Worm (Caenorhabditis elegans) whole organism, L3 larva: ENCODE results near the gene F27D9.2.
"Not testable (repeated sequence)": the region's sequence is repeated elsewhere in the genome, so short reads cannot be mapped to it uniquely, and the experiment has no call there.

Source experiments
- R02D3.7 ChIP-seq: fragments of 150-350 bp; optimal IDR thresholded peaks from 2 replicates; lab custom pipeline; 2014; ENCODE audit warnings: missing biosample characterization, missing genetic modification characterization
- ceh-82 ChIP-seq: fragments of 150-350 bp; optimal IDR thresholded peaks from 2 replicates; lab custom pipeline; 2014; ENCODE audit warnings: missing biosample characterization, missing genetic modification characterization
- daf-12 ChIP-seq: fragments of 150-350 bp; optimal IDR thresholded peaks from 2 replicates; lab custom pipeline; 2014; ENCODE audit warnings: missing biosample characterization, missing genetic modification reagents, missing genetic modification characterization
- egl-27 ChIP-seq: sonication (generic microtip); optimal IDR thresholded peaks from 4 replicates; lab custom pipeline; 2017; ENCODE audit warnings: missing biosample characterization, missing genetic modification reagents, missing genetic modification characterization
- egl-5 ChIP-seq: fragments of 150-350 bp; optimal IDR thresholded peaks from 2 replicates; lab custom pipeline; 2017; ENCODE audit warnings: missing biosample characterization, missing genetic modification reagents, missing genetic modification characterization, inconsistent platforms
- elt-1 ChIP-seq: fragments of 150-350 bp; optimal IDR thresholded peaks from 2 replicates; lab custom pipeline; 2014; ENCODE audit warnings: missing biosample characterization, missing genetic modification characterization
- elt-2 ChIP-seq: sonication (generic microtip); optimal IDR thresholded peaks from 2 replicates; lab custom pipeline; 2016; ENCODE audit warnings: missing genetic modification reagents, mild to moderate bottlenecking, missing genetic modification characterization, missing compliant biosample characterization
- fkh-10 ChIP-seq: sonication (generic microtip); optimal IDR thresholded peaks from 2 replicates; lab custom pipeline; 2017; ENCODE audit warnings: missing biosample characterization, missing genetic modification reagents, missing genetic modification characterization
- fkh-2 ChIP-seq: fragments of 150-350 bp; optimal IDR thresholded peaks from 2 replicates; lab custom pipeline; 2014; ENCODE audit warnings: missing biosample characterization, missing genetic modification reagents, missing genetic modification characterization
- hmg-11 ChIP-seq: sonication (generic microtip); optimal IDR thresholded peaks from 2 replicates; lab custom pipeline; 2016; ENCODE audit warnings: missing genetic modification characterization, missing compliant biosample characterization
- jun-1 ChIP-seq: fragments of 150-350 bp; optimal IDR thresholded peaks from 2 replicates; lab custom pipeline; 2014; ENCODE audit warnings: missing biosample characterization, missing genetic modification reagents, missing genetic modification characterization
- lin-15B ChIP-seq: fragments of 150-350 bp; optimal IDR thresholded peaks from 2 replicates; lab custom pipeline; 2014; ENCODE audit warnings: missing biosample characterization, missing genetic modification characterization
- lin-39 ChIP-seq: fragments of 150-350 bp; optimal IDR thresholded peaks from 2 replicates; lab custom pipeline; 2018; ENCODE audit warnings: missing biosample characterization, missing genetic modification reagents, missing genetic modification characterization
- lsy-12 ChIP-seq: sonication (generic microtip); optimal IDR thresholded peaks from 2 replicates; lab custom pipeline; 2016; ENCODE audit warnings: mild to moderate bottlenecking, missing genetic modification characterization, missing compliant biosample characterization
- mdl-1 ChIP-seq: fragments of 150-350 bp; optimal IDR thresholded peaks from 2 replicates; lab custom pipeline; 2014; ENCODE audit warnings: missing biosample characterization, missing genetic modification characterization
- mml-1 ChIP-seq: fragments of 150-350 bp; sonication (generic microtip); optimal IDR thresholded peaks from 3 replicates; lab custom pipeline; 2014; ENCODE audit warnings: missing biosample characterization, missing genetic modification characterization
- nfya-1 ChIP-seq: sonication (generic microtip); optimal IDR thresholded peaks from 2 replicates; lab custom pipeline; 2017; ENCODE audit warnings: missing genetic modification characterization, mild to moderate bottlenecking, missing compliant biosample characterization, antibody characterized with exemption, moderate library complexity; ENCODE audit not compliant: insufficient read depth
- nhr-23 ChIP-seq: fragments of 150-350 bp; optimal IDR thresholded peaks from 2 replicates; lab custom pipeline; 2014; ENCODE audit warnings: missing biosample characterization, missing genetic modification reagents, missing genetic modification characterization
- nhr-237 ChIP-seq: fragments of 150-350 bp; optimal IDR thresholded peaks from 2 replicates; lab custom pipeline; 2014; ENCODE audit warnings: missing biosample characterization, missing genetic modification characterization
- nhr-25 ChIP-seq: sonication (generic microtip); optimal IDR thresholded peaks from 2 replicates; lab custom pipeline; 2017; ENCODE audit warnings: missing biosample characterization, missing genetic modification characterization
- nhr-28 ChIP-seq: fragments of 150-350 bp; optimal IDR thresholded peaks from 2 replicates; lab custom pipeline; 2014; ENCODE audit warnings: missing biosample characterization, missing genetic modification characterization
- nhr-67 ChIP-seq: fragments of 150-350 bp; optimal IDR thresholded peaks from 2 replicates; lab custom pipeline; 2014; ENCODE audit warnings: missing biosample characterization, missing genetic modification characterization
- nhr-76 ChIP-seq: fragments of 150-350 bp; sonication (generic microtip); optimal IDR thresholded peaks from 5 replicates; lab custom pipeline; 2014; ENCODE audit warnings: missing biosample characterization, missing genetic modification characterization
- pqm-1 ChIP-seq: fragments of 150-350 bp; optimal IDR thresholded peaks from 2 replicates; lab custom pipeline; 2017; ENCODE audit warnings: missing biosample characterization, missing genetic modification characterization, inconsistent platforms
- skn-1 ChIP-seq: fragments of 150-350 bp; optimal IDR thresholded peaks from 2 replicates; lab custom pipeline; 2014; ENCODE audit warnings: missing biosample characterization, missing genetic modification characterization
- snpc-4 ChIP-seq: fragments of 150-350 bp; optimal IDR thresholded peaks from 2 replicates; lab custom pipeline; 2014; ENCODE audit warnings: missing biosample characterization, missing genetic modification characterization
- tbx-2 ChIP-seq: sonication (generic microtip); optimal IDR thresholded peaks from 2 replicates; lab custom pipeline; 2016; ENCODE audit warnings: mild to moderate bottlenecking, missing genetic modification characterization, missing compliant biosample characterization
- unc-39 ChIP-seq: sonication (generic microtip); optimal IDR thresholded peaks from 4 replicates; lab custom pipeline; 2017; ENCODE audit warnings: missing biosample characterization, missing genetic modification characterization
- unc-62 ChIP-seq: fragments of 150-350 bp; sonication (generic microtip); optimal IDR thresholded peaks from 4 replicates; lab custom pipeline; 2014; ENCODE audit warnings: missing biosample characterization, missing genetic modification reagents, missing genetic modification characterization
- zag-1 ChIP-seq: fragments of 150-350 bp; optimal IDR thresholded peaks from 2 replicates; lab custom pipeline; 2014; ENCODE audit warnings: missing biosample characterization, missing genetic modification characterization
- ztf-11 ChIP-seq: fragments of 150-350 bp; optimal IDR thresholded peaks from 2 replicates; lab custom pipeline; 2014; ENCODE audit warnings: missing biosample characterization, missing genetic modification characterization

Gene F27D9.2

ce11 chrX:7664819-7665218, 8.0 kb upstream of the F27D9.2 start, which contains the start of gene dhs-29:
TSS of gene dhs-29 (minus strand) at chrX:7664919.
- TF ChIP-seq unc-62 (GFP tag; lab: Kevin White, UChicago); nhr-67; nhr-23 (tag; lab: Kevin White, UChicago): not testable (repeated sequence)

DNA sequence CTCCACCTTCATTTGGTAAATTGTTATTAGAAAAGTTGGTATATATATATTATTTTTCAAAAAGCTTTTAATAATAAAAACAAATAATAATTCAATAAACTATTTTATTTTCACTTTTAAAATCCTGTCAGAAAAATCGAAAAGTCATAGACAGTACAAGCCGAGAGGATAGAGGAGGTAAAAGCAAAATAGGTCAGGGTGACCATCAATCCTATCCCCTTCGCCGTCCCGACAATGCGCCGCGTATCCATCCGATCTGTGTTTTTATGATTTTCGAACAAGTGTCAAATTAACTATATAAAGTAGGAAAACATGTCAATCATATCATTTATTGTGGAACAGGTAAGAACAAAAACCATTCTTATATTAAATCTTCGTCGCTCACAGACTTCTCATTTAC, 7.4 kb upstream of the F27D9.2 start:
- TF ChIP-seq fkh-2 (tag; lab: Kevin White, UChicago) (no peak), nhr-23 (tag; lab: Kevin White, UChicago) (peak; percentile 62)

DNA sequence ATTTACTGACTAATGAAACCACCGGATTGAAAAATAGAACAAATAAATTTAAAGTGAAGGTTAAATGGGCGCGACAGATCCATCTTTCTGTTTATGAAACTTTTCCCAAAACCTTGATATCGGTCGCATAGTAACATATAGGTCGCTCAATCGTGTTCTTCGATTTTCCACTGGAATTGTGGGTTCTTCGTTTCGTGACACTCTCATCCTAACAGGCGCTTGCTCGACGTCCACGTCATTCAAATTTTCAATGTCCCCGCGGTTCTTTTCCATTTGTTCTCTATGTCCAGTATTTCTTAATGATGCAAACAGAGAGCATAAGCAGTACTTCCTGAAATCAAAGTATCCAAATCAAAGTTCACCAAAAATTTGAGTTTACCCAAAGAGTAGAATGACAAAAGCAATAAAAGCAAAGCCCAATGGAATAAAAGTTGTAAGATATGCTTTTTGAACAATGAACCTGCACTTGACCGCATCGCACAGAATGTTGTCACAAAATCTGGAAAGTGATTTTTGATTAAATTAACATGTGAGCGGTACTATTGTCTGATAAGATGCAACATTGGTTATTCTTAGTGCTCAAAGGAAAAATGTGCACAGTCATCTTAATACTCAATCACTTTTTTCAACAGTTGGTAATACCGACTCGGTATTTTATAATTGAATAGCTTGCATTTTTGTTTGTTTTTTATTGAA, 5.3 kb upstream of the F27D9.2 start, which contains the start of gene F27D9.13:
TSS of gene F27D9.13 (minus strand) at position 51 of the 696 bp plus-strand sequence.
- TF ChIP-seq skn-1 (tag; lab: Kevin White, UChicago) (no peak), tbx-2 (tag; lab: Kevin White, UChicago) (no peak), egl-5 (tag; lab: Kevin White, UChicago) (no peak), nhr-28 (tag; lab: Kevin White, UChicago) (no peak), elt-2 (tag; lab: Kevin White, UChicago) (peak; percentile 57), elt-1 (tag; lab: Kevin White, UChicago) (no peak), zag-1 (no peak), ztf-11 (no peak), R02D3.7 (tag; lab: Kevin White, UChicago) (no peak), hmg-11 (tag; lab: Kevin White, UChicago) (no peak), nhr-237 (tag; lab: Kevin White, UChicago) (no peak), pqm-1 (tag; lab: Kevin White, UChicago) (peak; percentile 67), mml-1 (no peak)

- TF ChIP-seq lin-39: no peak
- TF ChIP-seq nhr-76 (tag; lab: Kevin White, UChicago): no peak
- TF ChIP-seq lin-15B (tag; lab: Kevin White, UChicago): no peak
- TF ChIP-seq tbx-2 (tag; lab: Kevin White, UChicago): no peak
- TF ChIP-seq daf-12 (tag; lab: Kevin White, UChicago): no peak
- no peak for TF ChIP-seq pqm-1 (tag; lab: Kevin White, UChicago)
- no peak for TF ChIP-seq ceh-82 (tag; lab: Kevin White, UChicago)
- no peak for TF ChIP-seq fkh-10
- no peak for TF ChIP-seq elt-2 (tag; lab: Kevin White, UChicago)
- TF ChIP-seq jun-1: no peak
- no peak for TF ChIP-seq unc-39 (tag; lab: Kevin White, UChicago)
- TF ChIP-seq nhr-25 (tag; lab: Kevin White, UChicago): no peak
- TF ChIP-seq snpc-4 (tag; lab: Kevin White, UChicago): no peak
- no peak for TF ChIP-seq nfya-1 (tag; lab: Kevin White, UChicago)
- no peak for TF ChIP-seq nhr-28 (tag; lab: Kevin White, UChicago)
- no peak for TF ChIP-seq mdl-1
- no peak for TF ChIP-seq egl-27 (tag; lab: Kevin White, UChicago)
- no peak for TF ChIP-seq nhr-23 (tag; lab: Kevin White, UChicago)
Measured at ce11 chrX:7670655-7671054, 2.1 kb upstream of the F27D9.2 start, which contains the start of gene F27D9.7. TSS of gene F27D9.7 (minus strand) at chrX:7670755.

ce11 chrX:7674871-7675270, 2.1 kb downstream of the F27D9.2 start:
- TF ChIP-seq elt-2 (tag; lab: Kevin White, UChicago) (no peak), egl-5 (tag; lab: Kevin White, UChicago) (no peak), jun-1 (no peak), mdl-1 (no peak), hmg-11 (tag; lab: Kevin White, UChicago) (no peak), ceh-82 (tag; lab: Kevin White, UChicago) (no peak), lsy-12 (tag; lab: Kevin White, UChicago) (no peak), egl-27 (tag; lab: Kevin White, UChicago) (no peak), lin-15B (tag; lab: Kevin White, UChicago) (no peak)
